Fruit fly (Drosophila melanogaster) whole organism, embryonic: Measurements from ENCODE around the gene Rdh.

Experiments
- Blimp-1 ChIP-seq: fragments of 200-800 bp; sonication (Bioruptor generic); optimal IDR thresholded peaks from 3 replicates; lab custom pipeline; 2018; ENCODE audit warnings: missing biosample characterization, missing genetic modification characterization, mild to moderate bottlenecking, moderate library complexity, missing genetic modification reagents
- CG10267 ChIP-seq: fragments of 200-800 bp; sonication (Bioruptor generic); optimal IDR thresholded peaks from 2 replicates; lab custom pipeline; 2018; ENCODE audit warnings: missing biosample characterization, mild to moderate bottlenecking, missing genetic modification characterization, moderate library complexity
- CG11085 ChIP-seq: fragments of 200-800 bp; sonication (Bioruptor generic); IDR thresholded peaks from 2 replicates; pipeline ENCODE4 v1.3.6; 2022; ENCODE audit warnings: missing biosample characterization, missing genetic modification characterization
- CG11398 ChIP-seq: fragments of 200-800 bp; sonication (Bioruptor generic); optimal IDR thresholded peaks from 2 replicates; lab custom pipeline; 2016; ENCODE audit warnings: missing biosample characterization, missing genetic modification characterization
- CG11504 ChIP-seq: fragments of 200-800 bp; sonication (Bioruptor generic); optimal IDR thresholded peaks from 3 replicates; lab custom pipeline; 2019; ENCODE audit warnings: missing biosample characterization, mild to moderate bottlenecking, missing genetic modification characterization, moderate library complexity
- CG11696 ChIP-seq: fragments of 200-800 bp; sonication (Bioruptor generic); IDR thresholded peaks from 2 replicates; pipeline ENCODE4 v1.3.6; 2022; ENCODE audit warnings: missing biosample characterization, missing genetic modification characterization
- CG11723 ChIP-seq: fragments of 200-800 bp; sonication (Bioruptor generic); optimal IDR thresholded peaks from 2 replicates; lab custom pipeline; 2017; ENCODE audit warnings: missing biosample characterization, mild to moderate bottlenecking, missing genetic modification characterization
- CG12071 ChIP-seq: fragments of 200-800 bp; sonication (Bioruptor generic); optimal IDR thresholded peaks from 3 replicates; lab custom pipeline; 2018; ENCODE audit warnings: missing biosample characterization, mild to moderate bottlenecking, missing genetic modification characterization
- CG12391 ChIP-seq: fragments of 200-800 bp; sonication (Bioruptor generic); optimal IDR thresholded peaks from 3 replicates; lab custom pipeline; 2018; ENCODE audit warnings: missing biosample characterization, mild to moderate bottlenecking, missing genetic modification characterization, moderate library complexity
- CG13775 ChIP-seq: fragments of 200-800 bp; sonication (Bioruptor generic); optimal IDR thresholded peaks from 3 replicates; lab custom pipeline; 2017; ENCODE audit warnings: missing biosample characterization, mild to moderate bottlenecking, missing genetic modification characterization
- CG16815 ChIP-seq: fragments of 200-800 bp; sonication (Bioruptor generic); optimal IDR thresholded peaks from 3 replicates; lab custom pipeline; 2017; ENCODE audit warnings: missing biosample characterization, mild to moderate bottlenecking, missing genetic modification characterization
- CG17328 ChIP-seq: fragments of 200-800 bp; sonication (Bioruptor generic); IDR thresholded peaks from 2 replicates; pipeline ENCODE4 v1.3.6; 2022; ENCODE audit warnings: missing biosample characterization, missing genetic modification characterization
- CG17385 ChIP-seq: fragments of 200-800 bp; sonication (Bioruptor generic); optimal IDR thresholded peaks from 3 replicates; lab custom pipeline; 2018; ENCODE audit warnings: missing biosample characterization, mild to moderate bottlenecking, missing genetic modification characterization
- CG17802 ChIP-seq: fragments of 200-800 bp; sonication (Bioruptor generic); optimal IDR thresholded peaks from 2 replicates; lab custom pipeline; 2018; ENCODE audit warnings: missing biosample characterization, mild to moderate bottlenecking, missing genetic modification characterization, moderate library complexity
- CG17829 ChIP-seq: fragments of 200-800 bp; optimal IDR thresholded peaks from 2 replicates; lab custom pipeline; 2019; ENCODE audit warnings: missing biosample characterization, mild to moderate bottlenecking, missing genetic modification characterization, moderate library complexity
- CG18262 ChIP-seq: fragments of 200-800 bp; optimal IDR thresholded peaks from 3 replicates; lab custom pipeline; 2019; ENCODE audit warnings: missing biosample characterization, mild to moderate bottlenecking, missing genetic modification characterization, moderate library complexity
- CG2116 ChIP-seq: fragments of 200-800 bp; sonication (Bioruptor generic); optimal IDR thresholded peaks from 3 replicates; lab custom pipeline; 2018; ENCODE audit warnings: missing biosample characterization, mild to moderate bottlenecking, missing genetic modification characterization
- CG2120 ChIP-seq: fragments of 200-800 bp; sonication (Bioruptor generic); optimal IDR thresholded peaks from 3 replicates; lab custom pipeline; 2016; ENCODE audit warnings: missing biosample characterization, missing genetic modification characterization
- CG2202 ChIP-seq: fragments of 200-800 bp; sonication (Bioruptor generic); optimal IDR thresholded peaks from 2 replicates; lab custom pipeline; 2018; ENCODE audit warnings: missing biosample characterization, mild to moderate bottlenecking, missing genetic modification characterization
- CG2712 ChIP-seq: fragments of 200-800 bp; optimal IDR thresholded peaks from 3 replicates; lab custom pipeline; 2019; ENCODE audit warnings: missing biosample characterization, mild to moderate bottlenecking, missing genetic modification characterization, moderate library complexity
- CG2875 ChIP-seq: fragments of 200-800 bp; sonication (Bioruptor generic); optimal IDR thresholded peaks from 2 replicates; lab custom pipeline; 2017; ENCODE audit warnings: missing biosample characterization, mild to moderate bottlenecking, missing genetic modification characterization, missing genetic modification reagents
- CG31441 ChIP-seq: fragments of 200-800 bp; sonication (Bioruptor generic); IDR thresholded peaks from 2 replicates; pipeline ENCODE4 v1.3.6; 2022; ENCODE audit warnings: missing biosample characterization, missing genetic modification characterization
- CG6654 ChIP-seq: fragments of 200-800 bp; sonication (Bioruptor generic); optimal IDR thresholded peaks from 2 replicates; lab custom pipeline; 2017; ENCODE audit warnings: missing biosample characterization, mild to moderate bottlenecking, missing genetic modification characterization
- CG8388 ChIP-seq: fragments of 200-800 bp; sonication (Bioruptor generic); optimal IDR thresholded peaks from 2 replicates; lab custom pipeline; 2019; ENCODE audit warnings: missing biosample characterization, mild to moderate bottlenecking, missing genetic modification characterization, moderate library complexity
- CG9609 ChIP-seq: fragments of 200-800 bp; sonication (Bioruptor generic); optimal IDR thresholded peaks from 3 replicates; lab custom pipeline; 2016; ENCODE audit warnings: missing biosample characterization, missing genetic modification characterization
- Fer1 ChIP-seq: fragments of 200-800 bp; sonication (Bioruptor generic); optimal IDR thresholded peaks from 2 replicates; lab custom pipeline; 2017; ENCODE audit warnings: missing biosample characterization, mild to moderate bottlenecking, missing genetic modification characterization
- Gug ChIP-seq: fragments of 200-800 bp; sonication (Bioruptor generic); IDR thresholded peaks from 4 replicates; pipeline ENCODE4 v1.3.6; 2022; ENCODE audit warnings: missing biosample characterization, missing genetic modification characterization
- HLH3B ChIP-seq: fragments of 200-800 bp; sonication (Bioruptor generic); IDR thresholded peaks from 2 replicates; pipeline ENCODE4 v1.3.6; 2022; ENCODE audit warnings: missing biosample characterization, missing genetic modification characterization
- Hr39 ChIP-seq: fragments of >200 bp; optimal IDR thresholded peaks from 2 replicates; lab custom pipeline; 2017
- Lhr ChIP-seq: fragments of 200-800 bp; sonication (Bioruptor generic); optimal IDR thresholded peaks from 3 replicates; lab custom pipeline; 2017; ENCODE audit warnings: mild to moderate bottlenecking, missing biosample characterization, missing genetic modification reagents, missing genetic modification characterization
- NC2β ChIP-seq: fragments of 200-800 bp; sonication (Bioruptor generic); optimal IDR thresholded peaks from 2 replicates; lab custom pipeline; 2016; ENCODE audit warnings: missing biosample characterization, missing genetic modification characterization
- Nf-YC ChIP-seq: fragments of 200-800 bp; optimal IDR thresholded peaks from 3 replicates; lab custom pipeline; 2019; ENCODE audit warnings: missing biosample characterization, mild to moderate bottlenecking, missing genetic modification characterization, moderate library complexity
- bcd ChIP-seq: fragments of 200-800 bp; sonication (Bioruptor generic); optimal IDR thresholded peaks from 2 replicates; lab custom pipeline; 2017; ENCODE audit warnings: missing biosample characterization, mild to moderate bottlenecking, missing genetic modification characterization
- chm ChIP-seq: fragments of 200-800 bp; sonication (Bioruptor generic); IDR thresholded peaks from 2 replicates; pipeline ENCODE4 v1.3.6; 2022; ENCODE audit warnings: missing biosample characterization, missing genetic modification characterization
- chn ChIP-seq: fragments of 200-800 bp; sonication (Bioruptor generic); optimal IDR thresholded peaks from 2 replicates; lab custom pipeline; 2016; ENCODE audit warnings: missing biosample characterization, missing genetic modification characterization
- crol ChIP-seq: fragments of 200-800 bp; sonication (Bioruptor generic); IDR thresholded peaks from 2 replicates; pipeline ENCODE4 v1.3.6; 2022; ENCODE audit warnings: missing biosample characterization, missing genetic modification characterization
- en ChIP-seq: fragments of 200-800 bp; sonication (Bioruptor generic); optimal IDR thresholded peaks from 2 replicates; lab custom pipeline; 2016; ENCODE audit warnings: missing biosample characterization, missing genetic modification characterization
- ewg ChIP-seq: fragments of 200-800 bp; sonication (Bioruptor generic); optimal IDR thresholded peaks from 3 replicates; lab custom pipeline; 2017; ENCODE audit warnings: mild to moderate bottlenecking, missing biosample characterization, missing genetic modification reagents, missing genetic modification characterization
- grau ChIP-seq: fragments of 200-800 bp; optimal IDR thresholded peaks from 3 replicates; lab custom pipeline; 2019; ENCODE audit warnings: missing biosample characterization, mild to moderate bottlenecking, missing genetic modification characterization, moderate library complexity
- grn ChIP-seq: fragments of 200-800 bp; sonication (Bioruptor generic); optimal IDR thresholded peaks from 3 replicates; lab custom pipeline; 2017; ENCODE audit warnings: missing biosample characterization, missing genetic modification characterization
- jigr1 ChIP-seq: fragments of 200-800 bp; sonication (Bioruptor generic); IDR thresholded peaks from 3 replicates; pipeline ENCODE4 v1.3.6; 2022; ENCODE audit warnings: missing biosample characterization, missing genetic modification characterization
- jing ChIP-seq: fragments of 200-800 bp; sonication (Bioruptor generic); optimal IDR thresholded peaks from 2 replicates; lab custom pipeline; 2018; ENCODE audit warnings: missing biosample characterization, mild to moderate bottlenecking, missing genetic modification characterization
- knrl ChIP-seq: fragments of 200-800 bp; sonication (Bioruptor generic); IDR thresholded peaks from 3 replicates; pipeline ENCODE4 v1.3.6; 2022; ENCODE audit warnings: missing biosample characterization, missing genetic modification characterization; ENCODE audit not compliant: partially characterized antibody
- lab ChIP-seq: fragments of 200-800 bp; sonication (Bioruptor generic); optimal IDR thresholded peaks from 3 replicates; lab custom pipeline; 2017; ENCODE audit warnings: missing biosample characterization, missing genetic modification characterization, mild to moderate bottlenecking, moderate library complexity, missing genetic modification reagents
- mam ChIP-seq: fragments of 200-800 bp; sonication (Bioruptor generic); optimal IDR thresholded peaks from 3 replicates; lab custom pipeline; 2016; ENCODE audit warnings: missing biosample characterization, missing genetic modification characterization
- nmo ChIP-seq: fragments of 200-800 bp; sonication (Bioruptor generic); optimal IDR thresholded peaks from 2 replicates; lab custom pipeline; 2018; ENCODE audit warnings: missing biosample characterization, mild to moderate bottlenecking, missing genetic modification characterization, moderate library complexity
- pnt ChIP-seq: fragments of 200-800 bp; sonication (Bioruptor generic); optimal IDR thresholded peaks from 3 replicates; lab custom pipeline; 2016; ENCODE audit warnings: missing biosample characterization, missing genetic modification characterization
- sens ChIP-seq: fragments of 200-800 bp; sonication (Bioruptor generic); peaks from one replicate; lab custom pipeline; 2016; ENCODE audit warnings: missing biosample characterization, missing genetic modification characterization
- so ChIP-seq: fragments of 200-800 bp; sonication (Bioruptor generic); IDR thresholded peaks from 3 replicates; pipeline ENCODE4 v1.3.6; 2022; ENCODE audit warnings: missing biosample characterization, missing genetic modification characterization
- unc-4 ChIP-seq: fragments of 200-800 bp; sonication (Bioruptor generic); IDR thresholded peaks from 2 replicates; pipeline ENCODE4 v1.3.6; 2022; ENCODE audit warnings: missing biosample characterization, missing genetic modification characterization; ENCODE audit not compliant: partially characterized antibody
- vvl ChIP-seq: fragments of 200-800 bp; sonication (Bioruptor generic); IDR thresholded peaks from 2 replicates; pipeline ENCODE4 v1.3.6; 2022; ENCODE audit warnings: missing biosample characterization, missing genetic modification characterization

Gene Rdh

dm6 chr3L:3851847-3852246, 26.6 kb downstream of the Rdh start (continued):
- TF ChIP-seq chn (GFP tag; lab: Kevin White, UChicago) (no peak), grau (tag; lab: Kevin White, UChicago) (peak; percentile 36), CG9609 (GFP tag; lab: Kevin White, UChicago) (no peak), CG12391 (tag; lab: Kevin White, UChicago) (peak; percentile 55), unc-4 (GFP tag; lab: Robert Waterston, UW) (no peak), bcd (GFP tag; lab: Kevin White, UChicago) (peak; percentile 21), grn (GFP tag; lab: Kevin White, UChicago) (no peak), CG16815 (GFP tag; lab: Kevin White, UChicago) (peak; percentile 6), jing (GFP tag; lab: Kevin White, UChicago) (peak; percentile 4), CG2875 (GFP tag; lab: Kevin White, UChicago) (peak; percentile 9), CG11696 (GFP tag; lab: Robert Waterston, UW) (no peak), HLH3B (peak; percentile 30; the same call in 1 of the 2 replicates), knrl (GFP tag; lab: Robert Waterston, UW) (no peak), CG2712 (tag; lab: Kevin White, UChicago) (peak; percentile 74), Hr39 (no peak), CG2116 (no peak), CG2120 (GFP tag; lab: Kevin White, UChicago) (peak; percentile 43), ewg (peak; percentile 31), CG17829 (tag; lab: Kevin White, UChicago) (peak; percentile 44), CG18262 (tag; lab: Kevin White, UChicago) (peak; percentile 68), CG11085 (no peak), CG17328 (GFP tag; lab: Robert Waterston, UW) (peak; percentile 61; the same call in 1 of the 2 replicates), CG6654 (GFP tag; lab: Kevin White, UChicago) (peak; percentile 0), crol (GFP tag; lab: Robert Waterston, UW) (no peak), pnt (GFP tag; lab: Kevin White, UChicago) (peak; percentile 20), mam (GFP tag; lab: Kevin White, UChicago) (peak; percentile 22), CG17385 (GFP tag; lab: Kevin White, UChicago) (peak; percentile 9), vvl (GFP tag; lab: Robert Waterston, UW) (peak; percentile 59), en (peak; percentile 20), CG11398 (GFP tag; lab: Kevin White, UChicago) (no peak), Blimp-1 (GFP tag; lab: Kevin White, UChicago) (peak; percentile 62), Nf-YC (tag; lab: Kevin White, UChicago) (no peak), CG10267 (tag; lab: Kevin White, UChicago) (peak; percentile 48), CG12071 (GFP tag; lab: Kevin White, UChicago) (no peak), CG11504 (tag; lab: Kevin White, UChicago) (peak; percentile 45), jigr1 (no peak), CG31441 (GFP tag; lab: Robert Waterston, UW) (peak; percentile 52), CG2202 (tag; lab: Kevin White, UChicago) (no peak), CG11723 (no peak), CG13775 (GFP tag; lab: Kevin White, UChicago) (peak; percentile 10), sens (GFP tag; lab: Kevin White, UChicago) (peak; percentile 83), CG8388 (GFP tag; lab: Kevin White, UChicago) (peak; percentile 25), so (GFP tag; lab: Robert Waterston, UW) (0 out of 3 replicates have a peak, but pooled peaks have one; percentile 14), Fer1 (GFP tag; lab: Kevin White, UChicago) (no peak), Lhr (GFP tag; lab: Kevin White, UChicago) (no peak), NC2β (GFP tag; lab: Kevin White, UChicago) (peak; percentile 13), CG17802 (tag; lab: Kevin White, UChicago) (no peak), lab (peak; percentile 24), chm (GFP tag; lab: Robert Waterston, UW) (no peak), nmo (peak; percentile 55), Gug (GFP tag; lab: Robert Waterston, UW) (0 out of 4 replicates have a peak, but pooled peaks have one; percentile 11)
